Fruit fly (Drosophila melanogaster): ENCODE data around the gene Cpr30B.

- TF ChIP-seq h (optimal IDR thresholded peaks at IDR 0.05) (no peak), psq (optimal IDR thresholded peaks at IDR 0.05) (no peak)
These were observed 47.3 kb upstream of the Cpr30B start, which contains the start of gene CG33298 for dm6 chr2L:9495418-9495779.

All from Kc167 (cell line).